Fruit fly (Drosophila melanogaster): ENCODE data around the gene CG1265.
A peak's percentile ranks its signal among the peaks of the same experiment; 100 is the strongest.

Gene CG1265

dm6 chr3L:4259102-4259558, 4.6 kb downstream of the CG1265 start, which contains the start of the genes CG15011 and CG1309 (continued):
- TF ChIP-seq Ssrp (tag; optimal IDR thresholded peaks at IDR 0.05) = peak; percentile 79
- TF ChIP-seq NfI (GFP tag; optimal IDR thresholded peaks at IDR 0.05) = peak; percentile 78
- peak; percentile 72 to 87 for TF ChIP-seq crp (GFP tag; optimal IDR thresholded peaks at IDR 0.05)
- TF ChIP-seq Opbp (GFP tag; IDR thresholded peaks at IDR 0.05; ENCODE audit: partially characterized antibody) = no peak
- peak; percentile 28 for TF ChIP-seq CG2875 (GFP tag; optimal IDR thresholded peaks at IDR 0.05)
- TF ChIP-seq CG34422 (GFP tag; IDR thresholded peaks at IDR 0.05) = peak; percentile 82
- TF ChIP-seq Drgx (GFP tag; IDR thresholded peaks at IDR 0.05) = peak; percentile 75
- TF ChIP-seq Poxn (GFP tag; IDR thresholded peaks at IDR 0.05) = 0 out of 2 replicates have a peak, but pooled peaks have one; percentile 24
- peak; percentile 82 for TF ChIP-seq Dek (tag; optimal IDR thresholded peaks at IDR 0.05)
- TF ChIP-seq cato (GFP tag; optimal IDR thresholded peaks at IDR 0.05; ENCODE audit: borderline replicate concordance) = peak; percentile 79
- TF ChIP-seq CG17328 (GFP tag; IDR thresholded peaks at IDR 0.05) = peak; percentile 77
- TF ChIP-seq Rx (GFP tag; IDR thresholded peaks at IDR 0.05) = peak; percentile 59
- no peak for TF ChIP-seq gce (GFP tag; IDR thresholded peaks at IDR 0.05)
- no peak; the same call in 1 of the 2 replicates for TF ChIP-seq Bgb (GFP tag; IDR thresholded peaks at IDR 0.05; ENCODE audit: partially characterized antibody)
- TF ChIP-seq dati (GFP tag; IDR thresholded peaks at IDR 0.05) = no peak
- TF ChIP-seq slbo (GFP tag; IDR thresholded peaks at IDR 0.05) = peak; percentile 90
- TF ChIP-seq trem (tag; optimal IDR thresholded peaks at IDR 0.05) = peak; percentile 93
- TF ChIP-seq Dip3 (GFP tag; optimal IDR thresholded peaks at IDR 0.05) = peak; percentile 80
- TF ChIP-seq CG10147 (GFP tag; optimal IDR thresholded peaks at IDR 0.05) = peak; percentile 81
- peak; percentile 81 for TF ChIP-seq CG10979 (tag; optimal IDR thresholded peaks at IDR 0.05)
- peak; percentile 60 for TF ChIP-seq CG16815 (GFP tag; optimal IDR thresholded peaks at IDR 0.05)
- TF ChIP-seq Oaz (GFP tag; IDR thresholded peaks at IDR 0.05) = 0 out of 2 replicates have a peak, but pooled peaks have one; percentile 34
- TF ChIP-seq Ravus (GFP tag; IDR thresholded peaks at IDR 0.05) = no peak
- TF ChIP-seq CG5180 (GFP tag; optimal IDR thresholded peaks at IDR 0.05) = no peak
- peak; percentile 72 for TF ChIP-seq Dbx (GFP tag; IDR thresholded peaks at IDR 0.05)
- no peak for TF ChIP-seq zen2 (GFP tag; IDR thresholded peaks at IDR 0.05; ENCODE audit: partially characterized antibody)
- peak; percentile 63 for TF ChIP-seq MESR4 (GFP tag; optimal IDR thresholded peaks at IDR 0.05)
- 0 out of 2 replicates have a peak, but pooled peaks have one; percentile 35 for TF ChIP-seq ham (GFP tag; IDR thresholded peaks at IDR 0.05)
- TF ChIP-seq nau (GFP tag; optimal IDR thresholded peaks at IDR 0.05) = no peak
- peak; percentile 5 for TF ChIP-seq CG31365 (tag; optimal IDR thresholded peaks at IDR 0.05)
- peak; percentile 60; the same call in 1 of the 3 replicates for TF ChIP-seq C15 (GFP tag; IDR thresholded peaks at IDR 0.05)
- peak; percentile 87 for TF ChIP-seq phol (tag; optimal IDR thresholded peaks at IDR 0.05)
- TF ChIP-seq CG9876 (GFP tag; optimal IDR thresholded peaks at IDR 0.05) = peak; percentile 76
- peak; percentile 81 for TF ChIP-seq CG1647 (GFP tag; optimal IDR thresholded peaks at IDR 0.05)
- TF ChIP-seq hbn (GFP tag; IDR thresholded peaks at IDR 0.05; ENCODE audit: partially characterized antibody) = no peak
- TF ChIP-seq CG12769 (tag; optimal IDR thresholded peaks at IDR 0.05) = peak; percentile 94
- TF ChIP-seq Meics (GFP tag; optimal IDR thresholded peaks at IDR 0.05) = peak; percentile 77
- no peak for TF ChIP-seq cad (GFP tag; optimal IDR thresholded peaks at IDR 0.05)
- TF ChIP-seq CG8359 (GFP tag; optimal IDR thresholded peaks at IDR 0.05; ENCODE audit: borderline replicate concordance) = no peak
- TF ChIP-seq pfk (GFP tag; optimal IDR thresholded peaks at IDR 0.05) = no peak
- no peak; the same call in 1 of the 2 replicates for TF ChIP-seq gsb (GFP tag; IDR thresholded peaks at IDR 0.05)
- peak; percentile 83 for TF ChIP-seq Antp (GFP tag; optimal IDR thresholded peaks at IDR 0.05)
- TF ChIP-seq Awh (GFP tag; IDR thresholded peaks at IDR 0.05) = peak; percentile 47; the same call in 1 of the 2 replicates
- TF ChIP-seq CG18619 (GFP tag; optimal IDR thresholded peaks at IDR 0.05) = peak; percentile 74
- TF ChIP-seq pb (GFP tag; optimal IDR thresholded peaks at IDR 0.05) = peak; percentile 82
- peak; percentile 74 for TF ChIP-seq H15 (GFP tag; IDR thresholded peaks at IDR 0.05)
- no peak for TF ChIP-seq CG16813 (GFP tag; IDR thresholded peaks at IDR 0.05; ENCODE audit: partially characterized antibody)
- peak; percentile 68; the same call in 1 of the 2 replicates for TF ChIP-seq HLH3B (GFP tag; IDR thresholded peaks at IDR 0.05)
- peak; percentile 73 for TF ChIP-seq Spps (tag; optimal IDR thresholded peaks at IDR 0.05)
